Fruit fly (Drosophila melanogaster) whole organism, embryonic: ENCODE measurements around the gene CG32413.

Experiments
- Ada2b ChIP-seq: fragments of 200-800 bp; sonication (Bioruptor generic); IDR thresholded peaks from 2 replicates; pipeline ENCODE4 v1.3.6; 2022; ENCODE audit warnings: missing biosample characterization, missing genetic modification characterization
- Atf6 ChIP-seq: fragments of 200-800 bp; sonication (Bioruptor generic); IDR thresholded peaks from 2 replicates; pipeline ENCODE4 v1.3.6; 2022; ENCODE audit warnings: missing biosample characterization, missing genetic modification characterization
- Blimp-1 ChIP-seq: fragments of 200-800 bp; sonication (Bioruptor generic); optimal IDR thresholded peaks from 3 replicates; lab custom pipeline; 2018; ENCODE audit warnings: missing biosample characterization, missing genetic modification characterization, mild to moderate bottlenecking, moderate library complexity, missing genetic modification reagents
- C15 ChIP-seq: fragments of 200-800 bp; sonication (Bioruptor generic); IDR thresholded peaks from 3 replicates; pipeline ENCODE4 v1.3.6; 2022; ENCODE audit warnings: missing biosample characterization, missing genetic modification characterization
- CG10366 ChIP-seq: fragments of 200-800 bp; sonication (Bioruptor generic); IDR thresholded peaks from 2 replicates; pipeline ENCODE4 v1.3.6; 2022; ENCODE audit warnings: missing biosample characterization, missing genetic modification characterization
- CG11695 ChIP-seq: fragments of 200-800 bp; sonication (Bioruptor generic); IDR thresholded peaks from 3 replicates; pipeline ENCODE4 v1.3.6; 2022; ENCODE audit warnings: missing biosample characterization, missing genetic modification characterization
- CG15601 ChIP-seq: fragments of 200-800 bp; sonication (Bioruptor generic); optimal IDR thresholded peaks from 3 replicates; lab custom pipeline; 2019; ENCODE audit warnings: missing biosample characterization, mild to moderate bottlenecking, missing genetic modification characterization, moderate library complexity
- CG17612 ChIP-seq: fragments of 200-800 bp; sonication (Bioruptor generic); IDR thresholded peaks from 2 replicates; pipeline ENCODE4 v1.3.6; 2022; ENCODE audit warnings: missing biosample characterization, missing genetic modification characterization
- CG3065 ChIP-seq: fragments of 200-800 bp; sonication (Bioruptor generic); optimal IDR thresholded peaks from 2 replicates; lab custom pipeline; 2016; ENCODE audit warnings: missing biosample characterization, missing genetic modification characterization
- CG34376 ChIP-seq: fragments of 200-800 bp; sonication (Bioruptor generic); optimal IDR thresholded peaks from 2 replicates; lab custom pipeline; 2018; ENCODE audit warnings: missing biosample characterization, mild to moderate bottlenecking, missing genetic modification characterization
- CG4328 ChIP-seq: fragments of 200-800 bp; sonication (Bioruptor generic); optimal IDR thresholded peaks from 3 replicates; lab custom pipeline; 2017; ENCODE audit warnings: missing biosample characterization, missing genetic modification reagents, missing genetic modification characterization
- CG8290 ChIP-seq, 3 experiments: fragments of 200-800 bp; sonication (Bioruptor generic); optimal IDR thresholded peaks; 2 replicates each; lab custom pipeline; 2016 to 2019; ENCODE audit warnings: missing biosample characterization in 3 of 3, missing genetic modification characterization in 3 of 3, mild to moderate bottlenecking in 2 of 3, moderate library complexity in 1 of 3
- CG8388 ChIP-seq: fragments of 200-800 bp; sonication (Bioruptor generic); optimal IDR thresholded peaks from 2 replicates; lab custom pipeline; 2019; ENCODE audit warnings: missing biosample characterization, mild to moderate bottlenecking, missing genetic modification characterization, moderate library complexity
- CG9817 ChIP-seq: fragments of 200-800 bp; sonication (Bioruptor generic); optimal IDR thresholded peaks from 2 replicates; lab custom pipeline; 2018; ENCODE audit warnings: missing biosample characterization, mild to moderate bottlenecking, missing genetic modification characterization, moderate library complexity
- CG9876 ChIP-seq: fragments of 200-800 bp; sonication (Bioruptor generic); optimal IDR thresholded peaks from 2 replicates; lab custom pipeline; 2016; ENCODE audit warnings: missing biosample characterization, missing genetic modification characterization
- Chrac-16 ChIP-seq: fragments of 200-800 bp; sonication (Bioruptor generic); optimal IDR thresholded peaks from 3 replicates; lab custom pipeline; 2016; ENCODE audit warnings: missing biosample characterization, missing genetic modification characterization
- Ets65A ChIP-seq: fragments of 200-800 bp; sonication (Bioruptor generic); peaks from one replicate; lab custom pipeline; 2016; ENCODE audit warnings: missing biosample characterization, missing genetic modification characterization
- HLH3B ChIP-seq: fragments of 200-800 bp; sonication (Bioruptor generic); IDR thresholded peaks from 2 replicates; pipeline ENCODE4 v1.3.6; 2022; ENCODE audit warnings: missing biosample characterization, missing genetic modification characterization
- HLH4C ChIP-seq: fragments of 200-800 bp; sonication (Bioruptor generic); IDR thresholded peaks from 3 replicates; pipeline ENCODE4 v1.3.6; 2022; ENCODE audit warnings: missing biosample characterization, missing genetic modification characterization; ENCODE audit not compliant: partially characterized antibody
- Hr51 ChIP-seq, 2 experiments: fragments of 200-800 bp; sonication (Bioruptor generic); optimal IDR thresholded peaks; 2 replicates in 1 of 2; 3 replicates in 1 of 2; lab custom pipeline; 2016 to 2018; ENCODE audit warnings: missing biosample characterization in 2 of 2, missing genetic modification characterization in 2 of 2, mild to moderate bottlenecking in 1 of 2, moderate library complexity in 1 of 2
- MESR4 ChIP-seq: fragments of 200-800 bp; sonication (Bioruptor generic); optimal IDR thresholded peaks from 2 replicates; lab custom pipeline; 2018; ENCODE audit warnings: missing biosample characterization, mild to moderate bottlenecking, missing genetic modification characterization, moderate library complexity
- Meics ChIP-seq: fragments of 200-800 bp; sonication (Bioruptor generic); optimal IDR thresholded peaks from 2 replicates; lab custom pipeline; 2017; ENCODE audit warnings: missing biosample characterization, mild to moderate bottlenecking, missing genetic modification characterization
- Oli ChIP-seq: fragments of 200-800 bp; sonication (Bioruptor generic); optimal IDR thresholded peaks from 2 replicates; lab custom pipeline; 2018; ENCODE audit warnings: missing biosample characterization, mild to moderate bottlenecking, missing genetic modification characterization, moderate library complexity
- Ptx1 ChIP-seq: fragments of 200-800 bp; sonication (Bioruptor generic); IDR thresholded peaks from 2 replicates; pipeline ENCODE4 v1.3.6; 2022; ENCODE audit warnings: missing biosample characterization, missing genetic modification characterization
- Sox100B ChIP-seq: fragments of 200-800 bp; sonication (Bioruptor generic); optimal IDR thresholded peaks from 3 replicates; lab custom pipeline; 2018; ENCODE audit warnings: missing biosample characterization, mild to moderate bottlenecking, missing genetic modification characterization
- Sry-δ ChIP-seq: fragments of 200-800 bp; sonication (Bioruptor generic); optimal IDR thresholded peaks from 2 replicates; lab custom pipeline; 2016; ENCODE audit warnings: missing biosample characterization, missing genetic modification characterization
- Tbp ChIP-seq: fragments of >200 bp; optimal IDR thresholded peaks from 2 replicates; lab custom pipeline; 2018; ENCODE audit warnings: missing biosample characterization, missing genetic modification characterization
- disco-r ChIP-seq: fragments of 200-800 bp; sonication (Bioruptor generic); optimal IDR thresholded peaks from 2 replicates; lab custom pipeline; 2016; ENCODE audit warnings: missing biosample characterization, missing genetic modification characterization
- dmrt11E ChIP-seq: fragments of 200-800 bp; sonication (Bioruptor generic); optimal IDR thresholded peaks from 3 replicates; lab custom pipeline; 2018; ENCODE audit warnings: missing biosample characterization, mild to moderate bottlenecking, missing genetic modification characterization, moderate library complexity
- en ChIP-seq: fragments of 200-800 bp; sonication (Bioruptor generic); optimal IDR thresholded peaks from 2 replicates; lab custom pipeline; 2016; ENCODE audit warnings: missing biosample characterization, missing genetic modification characterization
- ewg ChIP-seq: fragments of 200-800 bp; sonication (Bioruptor generic); optimal IDR thresholded peaks from 3 replicates; lab custom pipeline; 2017; ENCODE audit warnings: mild to moderate bottlenecking, missing biosample characterization, missing genetic modification reagents, missing genetic modification characterization
- eyg ChIP-seq: fragments of 200-800 bp; sonication (Bioruptor generic); optimal IDR thresholded peaks from 3 replicates; lab custom pipeline; 2016; ENCODE audit warnings: missing biosample characterization, missing genetic modification characterization
- gcm ChIP-seq: fragments of 200-800 bp; sonication (Bioruptor generic); optimal IDR thresholded peaks from 2 replicates; lab custom pipeline; 2019; ENCODE audit warnings: missing biosample characterization, mild to moderate bottlenecking, missing genetic modification characterization, moderate library complexity
- gem ChIP-seq: fragments of 200-800 bp; sonication (Bioruptor generic); optimal IDR thresholded peaks from 2 replicates; lab custom pipeline; 2019; ENCODE audit warnings: missing biosample characterization, mild to moderate bottlenecking, missing genetic modification characterization, moderate library complexity
- gfzf ChIP-seq: fragments of 200-800 bp; sonication (Bioruptor generic); optimal IDR thresholded peaks from 2 replicates; lab custom pipeline; 2016; ENCODE audit warnings: missing biosample characterization, mild to moderate bottlenecking, missing genetic modification characterization, moderate library complexity
- hb ChIP-seq: fragments of 200-800 bp; sonication (Bioruptor generic); IDR thresholded peaks from 3 replicates; pipeline ENCODE4 v1.3.6; 2022; ENCODE audit warnings: missing biosample characterization, missing genetic modification characterization; ENCODE audit not compliant: partially characterized antibody
- kah ChIP-seq: fragments of 200-800 bp; sonication (Bioruptor generic); optimal IDR thresholded peaks from 2 replicates; lab custom pipeline; 2018; ENCODE audit warnings: missing biosample characterization, mild to moderate bottlenecking, missing genetic modification characterization
- lov ChIP-seq, 2 experiments: fragments of 200-800 bp in 1 of 2; fragments of >200 bp in 1 of 2; sonication (Bioruptor generic) in 1 of 2; IDR thresholded peaks in 1 of 2; optimal IDR thresholded peaks in 1 of 2; 2 replicates in 1 of 2; 3 replicates in 1 of 2; pipeline versions ENCODE4 v1.3.6 to Lab custom; 2017 to 2022; ENCODE audit warnings: missing biosample characterization in 1 of 2, missing genetic modification characterization in 1 of 2
- rib ChIP-seq: fragments of 200-800 bp; sonication (Bioruptor generic); IDR thresholded peaks from 2 replicates; pipeline ENCODE4 v1.3.6; 2022; ENCODE audit warnings: missing biosample characterization, missing genetic modification characterization
- salm ChIP-seq: fragments of 200-800 bp; sonication (Bioruptor generic); optimal IDR thresholded peaks from 2 replicates; lab custom pipeline; 2018; ENCODE audit warnings: missing biosample characterization, mild to moderate bottlenecking, missing genetic modification characterization
- sd ChIP-seq: fragments of 200-800 bp; sonication (Bioruptor generic); optimal IDR thresholded peaks from 3 replicates; lab custom pipeline; 2018; ENCODE audit warnings: missing biosample characterization, mild to moderate bottlenecking, missing genetic modification characterization, moderate library complexity
- sisA ChIP-seq: fragments of 200-800 bp; sonication (Bioruptor generic); IDR thresholded peaks from 2 replicates; pipeline ENCODE4 v1.3.6; 2022; ENCODE audit warnings: missing biosample characterization, missing genetic modification characterization
- tap ChIP-seq: fragments of 200-800 bp; optimal IDR thresholded peaks from 3 replicates; lab custom pipeline; 2019; ENCODE audit warnings: missing biosample characterization, mild to moderate bottlenecking, missing genetic modification characterization, moderate library complexity
- tin ChIP-seq: fragments of 200-800 bp; sonication (Bioruptor generic); optimal IDR thresholded peaks from 3 replicates; lab custom pipeline; 2016; ENCODE audit warnings: missing biosample characterization, missing genetic modification characterization
- twi ChIP-seq: fragments of 200-800 bp; optimal IDR thresholded peaks from 2 replicates; lab custom pipeline; 2019; ENCODE audit warnings: missing biosample characterization, mild to moderate bottlenecking, missing genetic modification characterization, moderate library complexity
- zen ChIP-seq: fragments of 200-800 bp; sonication (Bioruptor generic); optimal IDR thresholded peaks from 3 replicates; lab custom pipeline; 2018; ENCODE audit warnings: missing biosample characterization, mild to moderate bottlenecking, missing genetic modification characterization, moderate library complexity

Gene CG32413

dm6 chr3L:5926015-5926988 lies 22.4 kb upstream of the CG32413 start (continued):
- TF ChIP-seq MESR4 (GFP tag; lab: Kevin White, UChicago) (no peak), Atf6 (GFP tag; lab: Robert Waterston, UW) (peak; percentile 35; the same call in 1 of the 2 replicates), sd (tag; lab: Kevin White, UChicago) (no peak), Hr51 (GFP tag; optimal IDR thresholded peaks at IDR 0.05; lab: Kevin White, UChicago) (peak in 1 of 2 experiments; percentile 76), Chrac-16 (GFP tag; lab: Kevin White, UChicago) (peak; percentile 18), CG9876 (GFP tag; lab: Kevin White, UChicago) (no peak), hb (GFP tag; lab: Robert Waterston, UW) (no peak), Sry-δ (GFP tag; lab: Kevin White, UChicago) (no peak), disco-r (GFP tag; lab: Kevin White, UChicago) (peak; percentile 20), tin (no peak), CG8388 (GFP tag; lab: Kevin White, UChicago) (peak; percentile 69), CG11695 (GFP tag; lab: Robert Waterston, UW) (peak; percentile 59; the same call in 2 of the 3 replicates), HLH4C (GFP tag; lab: Robert Waterston, UW) (no peak), C15 (GFP tag; lab: Robert Waterston, UW) (no peak), sisA (no peak), HLH3B (GFP tag; lab: Robert Waterston, UW) (0 out of 2 replicates have a peak, but pooled peaks have one; percentile 21), CG10366 (peak; percentile 44), en (peak; percentile 21), Blimp-1 (GFP tag; lab: Kevin White, UChicago) (peak; percentile 98), Meics (GFP tag; lab: Kevin White, UChicago) (peak; percentile 13), CG17612 (GFP tag; lab: Robert Waterston, UW) (peak; percentile 13; the same call in 1 of the 2 replicates), Ptx1 (GFP tag; lab: Robert Waterston, UW) (no peak; the same call in none of the 2 replicates), Oli (tag; lab: Kevin White, UChicago) (peak; percentile 71), eyg (GFP tag; lab: Kevin White, UChicago) (no peak), ewg (peak; percentile 43), CG3065 (no peak), CG4328 (no peak), gcm (GFP tag; lab: Kevin White, UChicago) (peak; percentile 13), CG8290 (GFP tag; optimal IDR thresholded peaks at IDR 0.05; lab: Kevin White, UChicago) (no peak), CG8290 (tag; optimal IDR thresholded peaks at IDR 0.05; lab: Kevin White, UChicago) (no peak), dmrt11E (peak; percentile 25), zen (no peak), twi (tag; lab: Kevin White, UChicago) (no peak), CG34376 (GFP tag; lab: Kevin White, UChicago) (no peak), Tbp (GFP tag; lab: Kevin White, UChicago) (no peak), tap (tag; lab: Kevin White, UChicago) (peak; percentile 6), rib (GFP tag; lab: Robert Waterston, UW) (no peak), gem (tag; lab: Kevin White, UChicago) (peak; percentile 81), salm (tag; lab: Kevin White, UChicago) (peak; percentile 36), lov (optimal IDR thresholded peaks at IDR 0.05; lab: Kevin White, UChicago) (no peak), lov (GFP tag; IDR thresholded peaks at IDR 0.05; lab: Robert Waterston, UW) (no peak), CG15601 (tag; lab: Kevin White, UChicago) (peak; percentile 38), Ada2b (GFP tag; lab: Robert Waterston, UW) (0 out of 2 replicates have a peak, but pooled peaks have one; percentile 10), Sox100B (GFP tag; lab: Kevin White, UChicago) (peak; percentile 23), kah (GFP tag; lab: Kevin White, UChicago) (no peak), Ets65A (GFP tag; lab: Kevin White, UChicago) (no peak), gfzf (GFP tag; lab: Kevin White, UChicago) (no peak), CG9817 (tag; lab: Kevin White, UChicago) (peak; percentile 2)
